Worm (Caenorhabditis elegans) whole organism, L3 larva: Measurements from ENCODE around the gene Y41C4A.8.

Source experiments
- R02D3.7 ChIP-seq: fragments of 150-350 bp; optimal IDR thresholded peaks from 2 replicates; lab custom pipeline; 2014; ENCODE audit warnings: missing biosample characterization, missing genetic modification characterization
- ZK546.5 ChIP-seq: sonication (generic microtip); optimal IDR thresholded peaks from 2 replicates; lab custom pipeline; 2017; ENCODE audit warnings: missing biosample characterization, missing genetic modification characterization
- aly-2 ChIP-seq: fragments of 150-350 bp; optimal IDR thresholded peaks from 2 replicates; lab custom pipeline; 2014; ENCODE audit warnings: missing biosample characterization, missing genetic modification characterization
- ceh-16 ChIP-seq: sonication (generic microtip); optimal IDR thresholded peaks from 2 replicates; lab custom pipeline; 2017; ENCODE audit warnings: missing biosample characterization, missing genetic modification characterization
- ceh-28 ChIP-seq: fragments of 150-350 bp; optimal IDR thresholded peaks from 2 replicates; lab custom pipeline; 2014; ENCODE audit warnings: missing biosample characterization, missing genetic modification reagents, missing genetic modification characterization
- ceh-82 ChIP-seq: fragments of 150-350 bp; optimal IDR thresholded peaks from 2 replicates; lab custom pipeline; 2014; ENCODE audit warnings: missing biosample characterization, missing genetic modification characterization
- ceh-9 ChIP-seq: sonication (generic microtip); optimal IDR thresholded peaks from 2 replicates; lab custom pipeline; 2018; ENCODE audit warnings: missing biosample characterization, missing genetic modification characterization
- egl-27 ChIP-seq: sonication (generic microtip); optimal IDR thresholded peaks from 4 replicates; lab custom pipeline; 2017; ENCODE audit warnings: missing biosample characterization, missing genetic modification reagents, missing genetic modification characterization
- egl-5 ChIP-seq: fragments of 150-350 bp; optimal IDR thresholded peaks from 2 replicates; lab custom pipeline; 2017; ENCODE audit warnings: missing biosample characterization, missing genetic modification reagents, missing genetic modification characterization, inconsistent platforms
- elt-1 ChIP-seq: fragments of 150-350 bp; optimal IDR thresholded peaks from 2 replicates; lab custom pipeline; 2014; ENCODE audit warnings: missing biosample characterization, missing genetic modification characterization
- elt-2 ChIP-seq: sonication (generic microtip); optimal IDR thresholded peaks from 2 replicates; lab custom pipeline; 2016; ENCODE audit warnings: missing genetic modification reagents, mild to moderate bottlenecking, missing genetic modification characterization, missing compliant biosample characterization
- elt-3 ChIP-seq, 3 experiments: fragments of 150-350 bp in 1 of 3; sonication (generic microtip) in 2 of 3; optimal IDR thresholded peaks; 2 replicates in 2 of 3; 4 replicates in 1 of 3; lab custom pipeline; 2014 to 2017; ENCODE audit warnings: missing biosample characterization in 3 of 3, missing genetic modification characterization in 3 of 3
- fkh-2 ChIP-seq: fragments of 150-350 bp; optimal IDR thresholded peaks from 2 replicates; lab custom pipeline; 2014; ENCODE audit warnings: missing biosample characterization, missing genetic modification reagents, missing genetic modification characterization
- hmg-11 ChIP-seq: sonication (generic microtip); optimal IDR thresholded peaks from 2 replicates; lab custom pipeline; 2016; ENCODE audit warnings: missing genetic modification characterization, missing compliant biosample characterization
- jun-1 ChIP-seq: fragments of 150-350 bp; optimal IDR thresholded peaks from 2 replicates; lab custom pipeline; 2014; ENCODE audit warnings: missing biosample characterization, missing genetic modification reagents, missing genetic modification characterization
- lin-15B ChIP-seq: fragments of 150-350 bp; optimal IDR thresholded peaks from 2 replicates; lab custom pipeline; 2014; ENCODE audit warnings: missing biosample characterization, missing genetic modification characterization
- lin-39 ChIP-seq: fragments of 150-350 bp; optimal IDR thresholded peaks from 2 replicates; lab custom pipeline; 2018; ENCODE audit warnings: missing biosample characterization, missing genetic modification reagents, missing genetic modification characterization
- lsy-12 ChIP-seq: sonication (generic microtip); optimal IDR thresholded peaks from 2 replicates; lab custom pipeline; 2016; ENCODE audit warnings: mild to moderate bottlenecking, missing genetic modification characterization, missing compliant biosample characterization
- mdl-1 ChIP-seq: fragments of 150-350 bp; optimal IDR thresholded peaks from 2 replicates; lab custom pipeline; 2014; ENCODE audit warnings: missing biosample characterization, missing genetic modification characterization
- mml-1 ChIP-seq: fragments of 150-350 bp; sonication (generic microtip); optimal IDR thresholded peaks from 3 replicates; lab custom pipeline; 2014; ENCODE audit warnings: missing biosample characterization, missing genetic modification characterization
- nfya-1 ChIP-seq: sonication (generic microtip); optimal IDR thresholded peaks from 2 replicates; lab custom pipeline; 2017; ENCODE audit warnings: missing genetic modification characterization, mild to moderate bottlenecking, missing compliant biosample characterization, antibody characterized with exemption, moderate library complexity; ENCODE audit not compliant: insufficient read depth
- nhr-11 ChIP-seq: fragments of 150-350 bp; optimal IDR thresholded peaks from 2 replicates; lab custom pipeline; 2014; ENCODE audit warnings: missing biosample characterization, missing genetic modification characterization
- nhr-12 ChIP-seq: fragments of 150-350 bp; optimal IDR thresholded peaks from 2 replicates; lab custom pipeline; 2014; ENCODE audit warnings: missing biosample characterization, missing genetic modification characterization
- nhr-23 ChIP-seq: fragments of 150-350 bp; optimal IDR thresholded peaks from 2 replicates; lab custom pipeline; 2014; ENCODE audit warnings: missing biosample characterization, missing genetic modification reagents, missing genetic modification characterization
- nhr-237 ChIP-seq: fragments of 150-350 bp; optimal IDR thresholded peaks from 2 replicates; lab custom pipeline; 2014; ENCODE audit warnings: missing biosample characterization, missing genetic modification characterization
- nhr-25 ChIP-seq: sonication (generic microtip); optimal IDR thresholded peaks from 2 replicates; lab custom pipeline; 2017; ENCODE audit warnings: missing biosample characterization, missing genetic modification characterization
- nhr-28 ChIP-seq: fragments of 150-350 bp; optimal IDR thresholded peaks from 2 replicates; lab custom pipeline; 2014; ENCODE audit warnings: missing biosample characterization, missing genetic modification characterization
- nhr-43 ChIP-seq: sonication (generic microtip); optimal IDR thresholded peaks from 2 replicates; lab custom pipeline; 2016; ENCODE audit warnings: mild to moderate bottlenecking, missing genetic modification characterization, missing compliant biosample characterization; ENCODE audit not compliant: poor library complexity, severe bottlenecking
- nhr-67 ChIP-seq: fragments of 150-350 bp; optimal IDR thresholded peaks from 2 replicates; lab custom pipeline; 2014; ENCODE audit warnings: missing biosample characterization, missing genetic modification characterization
- nhr-76 ChIP-seq: fragments of 150-350 bp; sonication (generic microtip); optimal IDR thresholded peaks from 5 replicates; lab custom pipeline; 2014; ENCODE audit warnings: missing biosample characterization, missing genetic modification characterization
- pha-4 ChIP-seq: fragments of 150-350 bp; optimal IDR thresholded peaks from 2 replicates; lab custom pipeline; 2014; ENCODE audit warnings: missing biosample characterization, missing genetic modification reagents, missing genetic modification characterization
- sea-2 ChIP-seq: fragments of 150-350 bp; sonication (generic microtip); optimal IDR thresholded peaks from 4 replicates; lab custom pipeline; 2014; ENCODE audit warnings: missing biosample characterization, missing genetic modification reagents, missing genetic modification characterization
- skn-1 ChIP-seq: fragments of 150-350 bp; optimal IDR thresholded peaks from 2 replicates; lab custom pipeline; 2014; ENCODE audit warnings: missing biosample characterization, missing genetic modification characterization
- snpc-4 ChIP-seq: fragments of 150-350 bp; optimal IDR thresholded peaks from 2 replicates; lab custom pipeline; 2014; ENCODE audit warnings: missing biosample characterization, missing genetic modification characterization
- unc-39 ChIP-seq: sonication (generic microtip); optimal IDR thresholded peaks from 4 replicates; lab custom pipeline; 2017; ENCODE audit warnings: missing biosample characterization, missing genetic modification characterization
- unc-62 ChIP-seq: fragments of 150-350 bp; sonication (generic microtip); optimal IDR thresholded peaks from 4 replicates; lab custom pipeline; 2014; ENCODE audit warnings: missing biosample characterization, missing genetic modification reagents, missing genetic modification characterization
- ztf-11 ChIP-seq: fragments of 150-350 bp; optimal IDR thresholded peaks from 2 replicates; lab custom pipeline; 2014; ENCODE audit warnings: missing biosample characterization, missing genetic modification characterization

The Y41C4A.8 gene

ce11 chrIII:11746718-11747117 lies 38.1 kb upstream of the Y41C4A.8 start, which contains the start of gene mrt-2:
TSS of gene mrt-2 (plus strand) at chrIII:11746766.
- peak; percentile 77 for TF ChIP-seq pha-4 (tag; lab: Kevin White, UChicago)
- peak; percentile 22 for TF ChIP-seq elt-2 (tag; lab: Kevin White, UChicago)
- no peak for TF ChIP-seq ceh-9
- no peak for TF ChIP-seq egl-5
- TF ChIP-seq ceh-28 (tag; lab: Kevin White, UChicago), result peak; percentile 49
- TF ChIP-seq nfya-1, result peak; percentile 87
- TF ChIP-seq nhr-23 (tag; lab: Kevin White, UChicago), result peak; percentile 86
- peak; percentile 65 for TF ChIP-seq nhr-25 (tag; lab: Kevin White, UChicago)
- peak; percentile 43 for TF ChIP-seq hmg-11 (tag; lab: Kevin White, UChicago)
- peak; percentile 91 for TF ChIP-seq nhr-43 (tag; lab: Kevin White, UChicago)
- TF ChIP-seq skn-1 (tag; lab: Kevin White, UChicago), result peak; percentile 45
- TF ChIP-seq R02D3.7 (tag; lab: Kevin White, UChicago), result peak; percentile 5
- peak; percentile 66 for TF ChIP-seq lin-15B (tag; lab: Kevin White, UChicago)
- TF ChIP-seq snpc-4 (tag; lab: Kevin White, UChicago), result peak; percentile 43
- TF ChIP-seq fkh-2 (tag; lab: Kevin White, UChicago), result no peak
- TF ChIP-seq nhr-237 (tag; lab: Kevin White, UChicago), result no peak
- TF ChIP-seq lsy-12, result peak; percentile 55
- peak; percentile 54 for TF ChIP-seq lin-39 (tag; lab: Kevin White, UChicago)

- no peak for TF ChIP-seq ZK546.5 (tag; lab: Kevin White, UChicago)
- no peak for TF ChIP-seq nhr-28 (tag; lab: Kevin White, UChicago)
- TF ChIP-seq aly-2, result no peak
- TF ChIP-seq ceh-82 (tag; lab: Kevin White, UChicago), result no peak
- no peak for TF ChIP-seq nhr-12 (tag; lab: Kevin White, UChicago)
- no peak for TF ChIP-seq fkh-2 (tag; lab: Kevin White, UChicago)
- no peak for TF ChIP-seq unc-39 (tag; lab: Kevin White, UChicago)
- no peak for TF ChIP-seq jun-1
- TF ChIP-seq ztf-11 (tag; lab: Kevin White, UChicago), result no peak
- no peak for TF ChIP-seq nhr-11 (tag; lab: Kevin White, UChicago)
- TF ChIP-seq mdl-1 (tag; lab: Kevin White, UChicago), result no peak
- TF ChIP-seq egl-5, result no peak
- TF ChIP-seq unc-62 (GFP tag; lab: Kevin White, UChicago), result no peak
- no peak for TF ChIP-seq mml-1 (tag; lab: Kevin White, UChicago)
- no peak for TF ChIP-seq nhr-76 (tag; lab: Kevin White, UChicago)
- TF ChIP-seq ceh-9, result no peak
- no peak for TF ChIP-seq elt-1 (tag; lab: Kevin White, UChicago)
- TF ChIP-seq, all 47 proteins: peak for 0
These were observed 33.6 kb upstream of the Y41C4A.8 start for ce11 chrIII:11742191-11742590.

- no peak for TF ChIP-seq lsy-12
- TF ChIP-seq pha-4 (tag; lab: Kevin White, UChicago), result peak; percentile 73
- TF ChIP-seq nhr-25 (tag; lab: Kevin White, UChicago), result peak; percentile 8
- TF ChIP-seq, all 47 proteins: peak for 2
These were observed 32.2 kb upstream of the Y41C4A.8 start for ce11 chrIII:11740868-11741267.

- TF ChIP-seq pha-4 (tag; lab: Kevin White, UChicago) (no peak), nhr-43 (tag; lab: Kevin White, UChicago) (no peak), unc-39 (tag; lab: Kevin White, UChicago) (no peak), elt-1 (tag; lab: Kevin White, UChicago) (peak; percentile 24), lin-15B (tag; lab: Kevin White, UChicago) (peak; percentile 17), mdl-1 (tag; lab: Kevin White, UChicago) (peak; percentile 21), nfya-1 (peak; percentile 73), hmg-11 (tag; lab: Kevin White, UChicago) (peak; percentile 11), lin-39 (tag; lab: Kevin White, UChicago) (peak; percentile 73)
These were observed 29.9 kb upstream of the Y41C4A.8 start for ce11 chrIII:11738482-11738881.

- TF ChIP-seq lsy-12 (no peak), fkh-2 (tag; lab: Kevin White, UChicago) (no peak), nhr-237 (tag; lab: Kevin White, UChicago) (no peak), lin-39 (tag; lab: Kevin White, UChicago) (no peak), nhr-67 (tag; lab: Kevin White, UChicago) (no peak), elt-3 (tag; optimal IDR thresholded peaks at IDR 0.05; lab: Kevin White, UChicago) (no peak), ceh-16 (no peak), nhr-25 (tag; lab: Kevin White, UChicago) (no peak), egl-27 (tag; lab: Kevin White, UChicago) (no peak), sea-2 (GFP tag; lab: Kevin White, UChicago) (no peak)
These were observed 28.9 kb upstream of the Y41C4A.8 start, which contains the start of gene sup-1 for ce11 chrIII:11737527-11737926. TSS of gene sup-1 (minus strand) at chrIII:11737627.
